Fruit fly (Drosophila melanogaster) whole organism, prepupa: Measurements from ENCODE around the gene cana.

Experiments used
- Blimp-1 ChIP-seq: fragments of 200-800 bp; sonication (Bioruptor generic); optimal IDR thresholded peaks from 3 replicates; lab custom pipeline; 2017; ENCODE audit warnings: missing biosample characterization, missing genetic modification characterization, mild to moderate bottlenecking, moderate library complexity, missing genetic modification reagents
- CG10669 ChIP-seq: fragments of 200-800 bp; sonication (Bioruptor generic); optimal IDR thresholded peaks from 3 replicates; lab custom pipeline; 2018; ENCODE audit warnings: missing biosample characterization, mild to moderate bottlenecking, missing genetic modification characterization, moderate library complexity
- CG11294 ChIP-seq: fragments of 200-800 bp; sonication (Bioruptor generic); IDR thresholded peaks from 2 replicates; pipeline ENCODE4 v1.3.6; 2022; ENCODE audit warnings: missing biosample characterization, missing genetic modification characterization
- CG11762 ChIP-seq: fragments of 200-800 bp; sonication (Bioruptor generic); optimal IDR thresholded peaks from 3 replicates; lab custom pipeline; 2016; ENCODE audit warnings: missing biosample characterization, missing genetic modification characterization; ENCODE audit not compliant: insufficient read depth
- CG11902 ChIP-seq: fragments of 200-800 bp; sonication (Bioruptor generic); optimal IDR thresholded peaks from 3 replicates; lab custom pipeline; 2016; ENCODE audit warnings: missing biosample characterization, missing genetic modification characterization
- CG15336 ChIP-seq: fragments of 200-800 bp; sonication (Bioruptor generic); IDR thresholded peaks from 2 replicates; pipeline ENCODE4 v1.3.6; 2022; ENCODE audit warnings: missing biosample characterization, missing genetic modification characterization
- CG1621 ChIP-seq: fragments of 200-800 bp; sonication (Bioruptor generic); optimal IDR thresholded peaks from 3 replicates; lab custom pipeline; 2018; ENCODE audit warnings: missing biosample characterization, mild to moderate bottlenecking, missing genetic modification characterization
- CG16779 ChIP-seq: fragments of 200-800 bp; sonication (Bioruptor generic); optimal IDR thresholded peaks from 3 replicates; lab custom pipeline; 2017; ENCODE audit warnings: missing biosample characterization, mild to moderate bottlenecking, missing genetic modification characterization
- CG31627 ChIP-seq: fragments of 200-800 bp; sonication (Bioruptor generic); optimal IDR thresholded peaks from 3 replicates; lab custom pipeline; 2016; ENCODE audit warnings: missing biosample characterization, missing genetic modification characterization
- CG32006 ChIP-seq: fragments of 200-800 bp; sonication (Bioruptor generic); optimal IDR thresholded peaks from 3 replicates; lab custom pipeline; 2017; ENCODE audit warnings: missing biosample characterization, mild to moderate bottlenecking, missing genetic modification characterization
- CG34406 ChIP-seq: fragments of 200-800 bp; sonication (Bioruptor generic); optimal IDR thresholded peaks from 3 replicates; lab custom pipeline; 2016; ENCODE audit warnings: missing biosample characterization, missing genetic modification characterization
- CG3919 ChIP-seq: fragments of 200-800 bp; sonication (Bioruptor generic); optimal IDR thresholded peaks from 3 replicates; lab custom pipeline; 2016; ENCODE audit warnings: missing biosample characterization, missing genetic modification characterization
- CG4318 ChIP-seq: fragments of 200-800 bp; sonication (Bioruptor generic); optimal IDR thresholded peaks from 3 replicates; lab custom pipeline; 2017; ENCODE audit warnings: missing biosample characterization, mild to moderate bottlenecking, missing genetic modification characterization
- CG6163 ChIP-seq: fragments of 200-800 bp; sonication (Bioruptor generic); IDR thresholded peaks from 3 replicates; pipeline ENCODE4 v1.3.6; 2022; ENCODE audit warnings: missing biosample characterization, missing genetic modification characterization
- CG6792 ChIP-seq: fragments of 200-800 bp; sonication (Bioruptor generic); optimal IDR thresholded peaks from 3 replicates; lab custom pipeline; 2016; ENCODE audit warnings: missing biosample characterization, missing genetic modification characterization
- CG6854 ChIP-seq: fragments of 200-800 bp; sonication (Bioruptor generic); optimal IDR thresholded peaks from 2 replicates; lab custom pipeline; 2017; ENCODE audit warnings: missing biosample characterization, mild to moderate bottlenecking, missing genetic modification characterization
- CG8119 ChIP-seq: fragments of 200-800 bp; sonication (Bioruptor generic); IDR thresholded peaks from 3 replicates; pipeline ENCODE4 v1.3.6; 2022; ENCODE audit warnings: missing biosample characterization, missing genetic modification characterization
- CG8319 ChIP-seq: fragments of 200-800 bp; sonication (Bioruptor generic); optimal IDR thresholded peaks from 3 replicates; lab custom pipeline; 2016; ENCODE audit warnings: missing biosample characterization, missing genetic modification characterization
- CG8632 ChIP-seq: fragments of 200-800 bp; sonication (Bioruptor generic); optimal IDR thresholded peaks from 3 replicates; lab custom pipeline; 2016; ENCODE audit warnings: missing biosample characterization, missing genetic modification characterization
- CG9139 ChIP-seq: fragments of 200-800 bp; sonication (Bioruptor generic); optimal IDR thresholded peaks from 3 replicates; lab custom pipeline; 2017; ENCODE audit warnings: missing biosample characterization, mild to moderate bottlenecking, missing genetic modification characterization
- Eip75B ChIP-seq: fragments of 200-800 bp; sonication (Bioruptor generic); optimal IDR thresholded peaks from 3 replicates; lab custom pipeline; 2016; ENCODE audit warnings: missing biosample characterization, missing genetic modification characterization
- Eip78C ChIP-seq: fragments of 200-800 bp; sonication (Bioruptor generic); peaks from one replicate; lab custom pipeline; 2016; ENCODE audit warnings: missing biosample characterization, missing genetic modification characterization
- Eip93F ChIP-seq: fragments of 200-800 bp; sonication (Bioruptor generic); optimal IDR thresholded peaks from 2 replicates; lab custom pipeline; 2016; ENCODE audit warnings: missing biosample characterization, mild to moderate bottlenecking, missing genetic modification characterization
- Ets21C ChIP-seq: fragments of 200-800 bp; sonication (Bioruptor generic); optimal IDR thresholded peaks from 3 replicates; lab custom pipeline; 2016; ENCODE audit warnings: missing biosample characterization, missing genetic modification characterization
- Ets96B ChIP-seq: fragments of 200-800 bp; optimal IDR thresholded peaks from 2 replicates; lab custom pipeline; 2019; ENCODE audit warnings: missing biosample characterization, mild to moderate bottlenecking, missing genetic modification characterization, moderate library complexity
- Hr38 ChIP-seq: sonication (Bioruptor generic); optimal IDR thresholded peaks from 2 replicates; lab custom pipeline; 2016; ENCODE audit warnings: missing biosample characterization, missing genetic modification characterization
- Hr39 ChIP-seq: fragments of 200-800 bp; sonication (Bioruptor generic); optimal IDR thresholded peaks from 2 replicates; lab custom pipeline; 2016; ENCODE audit warnings: missing biosample characterization, missing genetic modification characterization
- Hr4 ChIP-seq: fragments of 200-800 bp; sonication (Bioruptor generic); optimal IDR thresholded peaks from 3 replicates; lab custom pipeline; 2016; ENCODE audit warnings: missing biosample characterization, missing genetic modification characterization
- Lpt ChIP-seq: fragments of 200-800 bp; sonication (Bioruptor generic); optimal IDR thresholded peaks from 3 replicates; lab custom pipeline; 2016; ENCODE audit warnings: missing biosample characterization, missing genetic modification characterization
- OdsH ChIP-seq: fragments of 200-800 bp; sonication (Bioruptor generic); optimal IDR thresholded peaks from 3 replicates; lab custom pipeline; 2016; ENCODE audit warnings: missing biosample characterization, missing genetic modification characterization
- Sox102F ChIP-seq: fragments of 200-800 bp; sonication (Bioruptor generic); optimal IDR thresholded peaks from 2 replicates; lab custom pipeline; 2016; ENCODE audit warnings: missing biosample characterization, mild to moderate bottlenecking, missing genetic modification characterization
- Sox15 ChIP-seq: fragments of 200-800 bp; sonication (Bioruptor generic); optimal IDR thresholded peaks from 3 replicates; lab custom pipeline; 2016; ENCODE audit warnings: missing biosample characterization, missing genetic modification characterization
- achi ChIP-seq: fragments of 200-800 bp; sonication (Bioruptor generic); optimal IDR thresholded peaks from 3 replicates; lab custom pipeline; 2016; ENCODE audit warnings: missing biosample characterization, missing genetic modification characterization
- acj6 ChIP-seq: fragments of 200-800 bp; sonication (Bioruptor generic); optimal IDR thresholded peaks from 3 replicates; lab custom pipeline; 2016; ENCODE audit warnings: missing biosample characterization, missing genetic modification characterization
- cyc ChIP-seq: fragments of 200-800 bp; sonication (Bioruptor generic); optimal IDR thresholded peaks from 3 replicates; lab custom pipeline; 2016; ENCODE audit warnings: missing biosample characterization, missing genetic modification characterization
- dsx ChIP-seq: fragments of 200-800 bp; optimal IDR thresholded peaks from 3 replicates; lab custom pipeline; 2019; ENCODE audit warnings: missing biosample characterization, mild to moderate bottlenecking, missing genetic modification characterization, moderate library complexity; ENCODE audit not compliant: poor library complexity, severe bottlenecking
- eg ChIP-seq: fragments of 200-800 bp; sonication (Bioruptor generic); IDR thresholded peaks from 3 replicates; pipeline ENCODE4 v1.3.6; 2022; ENCODE audit warnings: missing biosample characterization, missing genetic modification characterization
- fd85E ChIP-seq: fragments of 200-800 bp; sonication (Bioruptor generic); optimal IDR thresholded peaks from 3 replicates; lab custom pipeline; 2016; ENCODE audit warnings: missing biosample characterization, missing genetic modification characterization
- fkh ChIP-seq: fragments of 200-800 bp; sonication (Bioruptor generic); optimal IDR thresholded peaks from 3 replicates; lab custom pipeline; 2017; ENCODE audit warnings: missing biosample characterization, mild to moderate bottlenecking, missing genetic modification characterization, moderate library complexity
- lz ChIP-seq: fragments of 200-800 bp; sonication (Bioruptor generic); optimal IDR thresholded peaks from 3 replicates; lab custom pipeline; 2016; ENCODE audit warnings: missing biosample characterization, missing genetic modification characterization
- net ChIP-seq: fragments of 200-800 bp; sonication (Bioruptor generic); optimal IDR thresholded peaks from 3 replicates; lab custom pipeline; 2016; ENCODE audit warnings: missing biosample characterization, missing genetic modification characterization
- pdm3 ChIP-seq: fragments of 200-800 bp; sonication (Bioruptor generic); optimal IDR thresholded peaks from 3 replicates; lab custom pipeline; 2016; ENCODE audit warnings: missing biosample characterization, missing genetic modification characterization
- salr ChIP-seq, 2 experiments: fragments of 200-800 bp; sonication (Bioruptor generic); optimal IDR thresholded peaks; 3 replicates each; lab custom pipeline; 2016 to 2018; ENCODE audit warnings: missing biosample characterization in 2 of 2, missing genetic modification characterization in 2 of 2, mild to moderate bottlenecking in 1 of 2
- ss ChIP-seq, 2 experiments: fragments of 200-800 bp; sonication (Bioruptor generic); optimal IDR thresholded peaks; 2 replicates in 1 of 2; 3 replicates in 1 of 2; lab custom pipeline; 2017 to 2018; ENCODE audit warnings: mild to moderate bottlenecking in 2 of 2, missing biosample characterization in 2 of 2, missing genetic modification characterization in 2 of 2, moderate library complexity in 1 of 2
- svp ChIP-seq: fragments of 200-800 bp; sonication (Bioruptor generic); peaks from one replicate; lab custom pipeline; 2016; ENCODE audit warnings: missing biosample characterization, missing genetic modification characterization
- vri ChIP-seq: fragments of 200-800 bp; sonication (Bioruptor generic); optimal IDR thresholded peaks from 3 replicates; lab custom pipeline; 2016; ENCODE audit warnings: missing biosample characterization, mild to moderate bottlenecking, missing genetic modification characterization

The cana gene

DNA sequence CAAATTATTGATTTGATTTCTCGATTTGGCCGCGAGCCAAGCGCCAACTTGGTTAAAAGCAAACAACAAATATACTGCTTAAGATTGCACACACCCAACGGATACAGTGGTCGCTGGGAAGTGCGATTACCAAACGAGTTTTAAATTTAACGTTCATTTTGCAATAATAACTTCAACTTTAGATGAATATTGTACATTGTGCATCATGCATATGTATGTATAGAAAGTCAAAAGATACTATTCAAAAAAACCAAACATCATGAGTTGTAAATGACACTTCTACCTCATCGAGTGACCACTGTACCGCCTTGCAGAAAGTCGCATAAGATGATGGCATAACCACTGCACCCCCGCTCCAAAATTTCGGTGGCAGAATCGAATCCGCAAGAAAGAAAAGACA lies 48.8 kb upstream of the cana start (continued):
- TF ChIP-seq pdm3 (GFP tag; lab: Kevin White, UChicago) (peak; percentile 18), Lpt (GFP tag; lab: Kevin White, UChicago) (no peak), CG6163 (GFP tag; lab: Robert Waterston, UW) (peak; percentile 6; the same call in 1 of the 3 replicates), CG11902 (GFP tag; lab: Kevin White, UChicago) (peak; percentile 41), CG6792 (GFP tag; lab: Kevin White, UChicago) (peak; percentile 44), CG31627 (GFP tag; lab: Kevin White, UChicago) (peak; percentile 71), CG15336 (GFP tag; lab: Robert Waterston, UW) (peak; percentile 49), OdsH (GFP tag; lab: Kevin White, UChicago) (peak; percentile 57), Hr38 (GFP tag; lab: Kevin White, UChicago) (no peak), svp (peak; percentile 80), CG6854 (GFP tag; lab: Kevin White, UChicago) (no peak), CG4318 (GFP tag; lab: Kevin White, UChicago) (peak; percentile 47), Sox15 (GFP tag; lab: Kevin White, UChicago) (peak; percentile 33), Blimp-1 (GFP tag; lab: Kevin White, UChicago) (peak; percentile 8), dsx (GFP tag; lab: Kevin White, UChicago) (no peak), ss (GFP tag; optimal IDR thresholded peaks at IDR 0.05; lab: Kevin White, UChicago) (no peak), fd85E (GFP tag; lab: Kevin White, UChicago) (no peak), net (no peak)
- TF ChIP-seq, all 60 proteins: peak for 40

DNA sequence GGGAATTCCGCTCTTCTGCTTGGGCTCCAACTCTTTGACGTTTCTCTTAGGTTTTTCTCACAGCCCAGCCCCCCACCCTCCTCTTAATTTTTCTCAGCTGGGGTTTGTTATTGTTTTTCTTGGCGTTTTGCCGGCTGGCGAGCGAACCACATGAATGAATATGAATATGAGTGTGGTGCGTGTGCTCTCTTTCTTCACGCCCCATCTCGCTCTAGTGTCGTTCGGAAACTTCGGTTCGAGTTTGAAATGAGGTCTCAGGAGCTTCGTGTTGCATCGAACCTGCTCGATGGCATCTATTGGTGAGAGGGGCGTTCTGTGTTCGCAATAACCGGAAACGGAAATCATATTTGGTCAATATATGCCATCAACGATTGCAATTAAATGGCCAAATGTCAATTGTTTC lies 48.3 kb upstream of the cana start:
- peak; percentile 14 for TF ChIP-seq net
- TF ChIP-seq lz, result no peak
- TF ChIP-seq CG11294 (GFP tag; lab: Robert Waterston, UW), result no peak
- TF ChIP-seq CG9139 (GFP tag; lab: Kevin White, UChicago), result peak; percentile 24
- TF ChIP-seq Hr4 (GFP tag; lab: Kevin White, UChicago), result no peak
- TF ChIP-seq CG8632 (GFP tag; lab: Kevin White, UChicago), result peak; percentile 38
- peak; percentile 23 for TF ChIP-seq CG16779 (tag; lab: Kevin White, UChicago)
- peak; percentile 8 for TF ChIP-seq CG34406
- peak; percentile 43 for TF ChIP-seq acj6 (GFP tag; lab: Kevin White, UChicago)
- no peak for TF ChIP-seq fkh (GFP tag; lab: Kevin White, UChicago)
- peak; percentile 5 for TF ChIP-seq dsx (GFP tag; lab: Kevin White, UChicago)
- peak; percentile 44 for TF ChIP-seq CG6854 (GFP tag; lab: Kevin White, UChicago)
- TF ChIP-seq salr (GFP tag; optimal IDR thresholded peaks at IDR 0.05; lab: Kevin White, UChicago), result peak in 1 of 2 experiments; percentile 4
- TF ChIP-seq Eip75B (GFP tag; lab: Kevin White, UChicago), result peak; percentile 18
- peak; percentile 13 for TF ChIP-seq achi
- TF ChIP-seq Eip78C (GFP tag; lab: Kevin White, UChicago), result peak; percentile 45
- peak; percentile 11 for TF ChIP-seq pdm3 (GFP tag; lab: Kevin White, UChicago)
- TF ChIP-seq CG15336 (GFP tag; lab: Robert Waterston, UW), result peak; percentile 20; the same call in 1 of the 2 replicates
- TF ChIP-seq eg (GFP tag; lab: Robert Waterston, UW), result peak; percentile 17; the same call in 1 of the 3 replicates
- no peak for TF ChIP-seq CG1621 (tag; lab: Kevin White, UChicago)
- TF ChIP-seq ss (GFP tag; optimal IDR thresholded peaks at IDR 0.05; lab: Kevin White, UChicago), result peak in 1 of 2 experiments; percentile 42
- no peak for TF ChIP-seq Hr39 (GFP tag; lab: Kevin White, UChicago)

DNA sequence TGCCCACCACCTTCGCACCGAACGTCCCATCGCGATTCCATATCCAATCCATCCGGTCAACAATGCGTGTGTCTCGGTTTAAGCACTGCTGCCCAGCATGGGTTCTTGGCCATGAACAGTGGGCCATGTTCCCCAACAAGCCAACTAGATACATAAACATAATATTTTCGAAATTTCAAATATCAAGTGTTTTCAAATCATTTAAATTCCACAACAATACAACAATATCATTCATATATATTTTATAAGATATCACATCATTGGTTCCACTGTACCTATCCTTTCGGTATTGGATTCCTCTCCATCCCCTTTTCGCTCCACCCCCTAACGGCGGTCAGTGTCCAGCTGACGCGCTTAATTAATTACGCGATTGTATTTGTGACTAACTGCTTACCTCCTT lies 47.5 kb upstream of the cana start:
- peak; percentile 64 for TF ChIP-seq vri (GFP tag; lab: Kevin White, UChicago)
- TF ChIP-seq Ets21C (GFP tag; lab: Kevin White, UChicago), result peak; percentile 70
- peak; percentile 3 for TF ChIP-seq CG8319 (GFP tag; lab: Kevin White, UChicago)
- TF ChIP-seq CG6854 (GFP tag; lab: Kevin White, UChicago), result peak; percentile 48
- peak; percentile 69 for TF ChIP-seq cyc (GFP tag; lab: Kevin White, UChicago)
- peak; percentile 6 for TF ChIP-seq CG9139 (GFP tag; lab: Kevin White, UChicago)
- peak; percentile 5 for TF ChIP-seq net
- peak; percentile 87 for TF ChIP-seq Sox102F
- peak; percentile 30 for TF ChIP-seq CG10669 (GFP tag; lab: Kevin White, UChicago)
- no peak for TF ChIP-seq Hr38 (GFP tag; lab: Kevin White, UChicago)
- no peak for TF ChIP-seq CG11762 (GFP tag; lab: Kevin White, UChicago)
- peak; percentile 63 for TF ChIP-seq acj6 (GFP tag; lab: Kevin White, UChicago)
- peak; percentile 50 for TF ChIP-seq Ets96B (tag; lab: Kevin White, UChicago)
- TF ChIP-seq CG3919 (GFP tag; lab: Kevin White, UChicago), result peak; percentile 60
- TF ChIP-seq CG16779 (tag; lab: Kevin White, UChicago), result no peak
- TF ChIP-seq CG32006 (GFP tag; lab: Kevin White, UChicago), result peak; percentile 30
- peak; percentile 14 to 22 for TF ChIP-seq ss (GFP tag; optimal IDR thresholded peaks at IDR 0.05; lab: Kevin White, UChicago)
- no peak for TF ChIP-seq Eip93F (GFP tag; lab: Kevin White, UChicago)
- TF ChIP-seq eg (GFP tag; lab: Robert Waterston, UW), result peak; percentile 34; the same call in 1 of the 3 replicates
- peak; percentile 83 for TF ChIP-seq lz
- TF ChIP-seq CG8119 (GFP tag; lab: Robert Waterston, UW), result no peak
- no peak for TF ChIP-seq fkh (GFP tag; lab: Kevin White, UChicago)
